Fruit fly (Drosophila melanogaster): ENCODE measurements around the gene sNPF.

sNPF gene

DNA sequence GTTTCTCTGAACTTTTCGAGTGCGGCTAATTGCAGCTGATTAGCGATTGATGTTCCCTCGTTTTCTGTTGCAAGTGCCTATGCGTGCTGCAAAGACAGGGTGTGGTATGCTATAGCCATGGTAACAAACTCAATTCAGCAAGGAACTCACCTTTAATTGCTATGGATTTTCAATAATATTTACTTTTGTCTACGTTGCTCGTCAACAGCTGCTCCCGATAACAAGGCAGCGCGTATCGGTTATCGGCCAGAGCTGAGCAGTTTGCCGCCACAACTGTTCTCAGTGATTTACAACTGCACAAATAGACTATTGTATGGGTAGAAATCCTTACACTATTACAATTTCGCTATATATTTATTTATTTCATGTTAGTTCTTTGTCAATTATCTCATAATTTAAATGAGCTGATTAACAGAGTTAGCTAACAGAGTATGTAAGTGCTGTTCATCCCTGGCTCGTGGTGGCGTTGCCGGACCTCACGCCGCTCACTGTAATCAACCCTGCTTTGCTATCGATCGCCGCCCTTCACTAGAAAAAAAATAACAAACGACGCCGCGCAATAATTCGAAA lies 47.6 kb downstream of the sNPF start, which contains the start of the genes pr and neb (continued):
- TF ChIP-seq CG6654 (GFP tag; optimal IDR thresholded peaks at IDR 0.05) (no peak), pita (GFP tag; optimal IDR thresholded peaks at IDR 0.05) (no peak), nom (GFP tag; optimal IDR thresholded peaks at IDR 0.05) (no peak), sens-2 (GFP tag; IDR thresholded peaks at IDR 0.05) (no peak), CG10654 (GFP tag; optimal IDR thresholded peaks at IDR 0.05) (peak; percentile 30), CG31388 (GFP tag; optimal IDR thresholded peaks at IDR 0.05) (peak; percentile 33), pnt (GFP tag; optimal IDR thresholded peaks at IDR 0.05) (no peak), nerfin-2 (GFP tag; IDR thresholded peaks at IDR 0.05; ENCODE audit: partially characterized antibody) (peak; percentile 62), CG17186 (GFP tag; optimal IDR thresholded peaks at IDR 0.05) (peak; percentile 28), Taf1 (GFP tag; IDR thresholded peaks at IDR 0.05) (no peak), unpg (GFP tag; optimal IDR thresholded peaks at IDR 0.05) (peak; percentile 66), z (GFP tag; IDR thresholded peaks at IDR 0.05) (no peak), Deaf1 (tag; optimal IDR thresholded peaks at IDR 0.05) (peak; percentile 34), Hsf (GFP tag; optimal IDR thresholded peaks at IDR 0.05) (peak; percentile 25), emc (GFP tag; optimal IDR thresholded peaks at IDR 0.05) (peak; percentile 2), CG31441 (GFP tag; IDR thresholded peaks at IDR 0.05) (peak; percentile 30; the same call in 1 of the 2 replicates), CG11085 (GFP tag; IDR thresholded peaks at IDR 0.05) (no peak), her (GFP tag; optimal IDR thresholded peaks at IDR 0.05) (no peak), CG2199 (GFP tag; IDR thresholded peaks at IDR 0.05) (no peak), Fer2 (tag; optimal IDR thresholded peaks at IDR 0.05) (no peak), pzg (GFP tag; optimal IDR thresholded peaks at IDR 0.05) (peak; percentile 72), CG10565 (GFP tag; optimal IDR thresholded peaks at IDR 0.05) (no peak), luna (GFP tag; optimal IDR thresholded peaks at IDR 0.05) (no peak), CG32532 (GFP tag; IDR thresholded peaks at IDR 0.05) (peak; percentile 45; the same call in 1 of the 2 replicates), TFAM (GFP tag; optimal IDR thresholded peaks at IDR 0.05) (no peak), MTF-1 (GFP tag; optimal IDR thresholded peaks at IDR 0.05; ENCODE audit: borderline replicate concordance) (no peak), Asciz (GFP tag; optimal IDR thresholded peaks at IDR 0.05) (no peak), CG10959 (GFP tag; IDR thresholded peaks at IDR 0.05) (peak; percentile 48), CG11093 (GFP tag; IDR thresholded peaks at IDR 0.05) (no peak), gt (GFP tag; IDR thresholded peaks at IDR 0.05) (no peak), Lpt (GFP tag; optimal IDR thresholded peaks at IDR 0.05) (no peak), CG17829 (tag; optimal IDR thresholded peaks at IDR 0.05) (peak; percentile 35), CG7372 (GFP tag; IDR thresholded peaks at IDR 0.05) (0 out of 2 replicates have a peak, but pooled peaks have one; percentile 11), Dip2 (GFP tag; IDR thresholded peaks at IDR 0.05) (no peak), CG1602 (GFP tag; optimal IDR thresholded peaks at IDR 0.05) (peak; percentile 56), CG9437 (GFP tag; optimal IDR thresholded peaks at IDR 0.05) (no peak), fd64A (GFP tag; optimal IDR thresholded peaks at IDR 0.05) (no peak), CG16813 (GFP tag; IDR thresholded peaks at IDR 0.05; ENCODE audit: partially characterized antibody) (peak; percentile 38; the same call in 1 of the 3 replicates), Side (GFP tag; optimal IDR thresholded peaks at IDR 0.05) (no peak), cad (GFP tag; optimal IDR thresholded peaks at IDR 0.05) (no peak), CG3407 (GFP tag; optimal IDR thresholded peaks at IDR 0.05) (peak; percentile 15), stwl (tag; optimal IDR thresholded peaks at IDR 0.05) (peak; percentile 52), tll (GFP tag; optimal IDR thresholded peaks at IDR 0.05) (peak in 1 of 2 experiments; percentile 34), gro (GFP tag; optimal IDR thresholded peaks at IDR 0.05) (peak; percentile 7), CG31224 (GFP tag; IDR thresholded peaks at IDR 0.05) (no peak), Bteb2 (GFP tag; optimal IDR thresholded peaks at IDR 0.05) (peak; percentile 33), eve (GFP tag; optimal IDR thresholded peaks at IDR 0.05) (peak in 1 of 2 experiments; percentile 2), dmrt99B (tag; optimal IDR thresholded peaks at IDR 0.05) (peak; percentile 18), B-H1 (GFP tag; IDR thresholded peaks at IDR 0.05) (no peak), dati (GFP tag; IDR thresholded peaks at IDR 0.05) (no peak), odd (GFP tag; optimal IDR thresholded peaks at IDR 0.05) (no peak)

Measured in whole organism, embryonic.